Fruit fly (Drosophila melanogaster): ENCODE results near the gene wgn.

Gene wgn

dm6 chrX:18657502-18657947 lies 22.8 kb upstream of the wgn start, which contains the start of gene fu:
fu (plus strand) TSS chrX:18657755.
- no peak for TF ChIP-seq CG4318 (GFP tag; optimal IDR thresholded peaks at IDR 0.05)
- TF ChIP-seq Sox14 (GFP tag; optimal IDR thresholded peaks at IDR 0.05): peak; percentile 19
- TF ChIP-seq Ets21C (GFP tag; optimal IDR thresholded peaks at IDR 0.05): no peak
- peak; percentile 14 for TF ChIP-seq CG6854 (GFP tag; optimal IDR thresholded peaks at IDR 0.05)
- TF ChIP-seq Hr39 (GFP tag; optimal IDR thresholded peaks at IDR 0.05): no peak
- no peak for TF ChIP-seq cyc (GFP tag; optimal IDR thresholded peaks at IDR 0.05)
- TF ChIP-seq CG10631 (GFP tag; optimal IDR thresholded peaks at IDR 0.05): no peak
- TF ChIP-seq fd85E (GFP tag; optimal IDR thresholded peaks at IDR 0.05): no peak
- no peak for TF ChIP-seq CG31627 (GFP tag; optimal IDR thresholded peaks at IDR 0.05)
- TF ChIP-seq CG34406 (GFP tag; optimal IDR thresholded peaks at IDR 0.05): peak; percentile 30
- TF ChIP-seq Blimp-1 (GFP tag; optimal IDR thresholded peaks at IDR 0.05): no peak
- 0 out of 3 replicates have a peak, but pooled peaks have one; percentile 33 for TF ChIP-seq CG6163 (GFP tag; IDR thresholded peaks at IDR 0.05)
- peak; percentile 30; the same call in 1 of the 3 replicates for TF ChIP-seq eg (GFP tag; IDR thresholded peaks at IDR 0.05)
- no peak for TF ChIP-seq CG3032 (tag; optimal IDR thresholded peaks at IDR 0.05)
- no peak for TF ChIP-seq Hr38 (GFP tag; optimal IDR thresholded peaks at IDR 0.05)
- no peak for TF ChIP-seq CG8119 (GFP tag; IDR thresholded peaks at IDR 0.05)
- peak; percentile 10 for TF ChIP-seq esn (GFP tag; optimal IDR thresholded peaks at IDR 0.05)
- no peak for TF ChIP-seq CG10669 (GFP tag; optimal IDR thresholded peaks at IDR 0.05)
- TF ChIP-seq fd59A (GFP tag; optimal IDR thresholded peaks at IDR 0.05): no peak
- TF ChIP-seq lz (GFP tag; optimal IDR thresholded peaks at IDR 0.05): peak; percentile 4

dm6 chrX:18657012-18657411 lies 22.3 kb upstream of the wgn start, which contains the start of gene CG6659:
CG6659 (minus strand) TSS chrX:18657286.
- TF ChIP-seq esn (GFP tag; optimal IDR thresholded peaks at IDR 0.05) (no peak), CG8319 (GFP tag; optimal IDR thresholded peaks at IDR 0.05) (no peak), CG1621 (tag; optimal IDR thresholded peaks at IDR 0.05) (peak; percentile 17), Ets96B (tag; optimal IDR thresholded peaks at IDR 0.05) (no peak), acj6 (GFP tag; optimal IDR thresholded peaks at IDR 0.05) (no peak), CG15336 (GFP tag; IDR thresholded peaks at IDR 0.05) (no peak), Met (GFP tag; optimal IDR thresholded peaks at IDR 0.05) (no peak), fd85E (GFP tag; optimal IDR thresholded peaks at IDR 0.05) (no peak), dsx (GFP tag; optimal IDR thresholded peaks at IDR 0.05; ENCODE audit: poor library complexity, severe bottlenecking) (no peak), svp (GFP tag) (no peak), CG3919 (GFP tag; optimal IDR thresholded peaks at IDR 0.05) (no peak), eg (GFP tag; IDR thresholded peaks at IDR 0.05) (0 out of 3 replicates have a peak, but pooled peaks have one; percentile 14), CG10669 (GFP tag; optimal IDR thresholded peaks at IDR 0.05) (no peak)

DNA sequence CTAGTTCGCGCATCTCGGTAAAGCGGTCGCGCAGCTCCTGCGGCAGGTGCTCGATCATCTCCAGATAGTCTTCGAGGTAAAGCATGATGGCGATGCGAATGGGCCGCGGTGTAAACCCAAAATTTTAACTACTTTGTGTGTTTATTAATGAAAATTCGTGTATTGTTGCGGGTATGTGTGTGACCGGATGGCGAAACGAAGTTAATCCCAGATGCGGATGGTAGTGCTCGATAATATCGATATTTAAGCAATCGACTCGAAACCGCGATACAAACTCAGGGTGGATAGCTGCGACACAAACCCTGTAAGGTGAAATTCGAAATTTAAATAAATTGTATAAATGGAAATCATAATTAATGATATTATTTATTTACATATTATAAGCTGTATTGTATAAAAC lies 18.2 kb upstream of the wgn start, which contains the start of gene Ing3:
Ing3 (minus strand) TSS at position 213 of the 400 bp plus-strand sequence.
- TF ChIP-seq dsx (GFP tag; optimal IDR thresholded peaks at IDR 0.05; ENCODE audit: poor library complexity, severe bottlenecking): peak; percentile 35
- TF ChIP-seq CG9139 (GFP tag; optimal IDR thresholded peaks at IDR 0.05): no peak
- no peak for TF ChIP-seq CG34406 (GFP tag; optimal IDR thresholded peaks at IDR 0.05)
- TF ChIP-seq acj6 (GFP tag; optimal IDR thresholded peaks at IDR 0.05): no peak
- no peak for TF ChIP-seq Smox (GFP tag; optimal IDR thresholded peaks at IDR 0.05)

DNA sequence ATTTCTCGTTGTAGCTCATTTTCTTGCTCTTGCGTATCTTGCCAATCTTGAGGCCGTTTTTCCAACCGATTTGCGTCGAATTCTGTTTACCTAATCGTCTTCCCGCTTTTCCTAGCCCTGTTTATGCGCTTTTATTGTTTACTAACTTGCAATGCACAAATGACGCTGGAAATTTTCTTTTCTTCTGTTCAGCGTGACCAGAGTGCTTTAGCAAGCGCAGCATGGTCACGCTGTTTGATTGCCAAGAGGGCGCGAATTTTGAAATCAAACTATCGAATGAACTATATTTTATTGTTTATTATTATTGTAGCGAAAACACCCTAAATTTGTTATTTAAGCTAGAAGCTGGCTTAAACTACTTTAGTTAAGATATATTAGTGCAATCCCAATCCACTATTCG lies 15.5 kb upstream of the wgn start, which contains the start of gene Hou:
Hou (minus strand) TSS at position 193 of the 400 bp plus-strand sequence.
- no peak for TF ChIP-seq CG11902 (GFP tag; optimal IDR thresholded peaks at IDR 0.05)
- peak; percentile 19 for TF ChIP-seq dsx (GFP tag; optimal IDR thresholded peaks at IDR 0.05; ENCODE audit: poor library complexity, severe bottlenecking)
- peak; percentile 33 for TF ChIP-seq Sox14 (GFP tag; optimal IDR thresholded peaks at IDR 0.05)

dm6 chrX:18647961-18648360 lies 13.3 kb upstream of the wgn start, which contains the start of gene Nup35:
Nup35 (plus strand) TSS chrX:18648182.
- TF ChIP-seq svp (GFP tag) (peak; percentile 18), Eip78C (GFP tag) (peak; percentile 12), CG6163 (GFP tag; IDR thresholded peaks at IDR 0.05) (no peak)
